Worm (Caenorhabditis elegans) whole organism, L4 larva: ENCODE data around the gene M163.1.

Experiments used
- F10B5.3 ChIP-seq: sonication (generic microtip); optimal IDR thresholded peaks from 2 replicates; lab custom pipeline; 2016; ENCODE audit warnings: mild to moderate bottlenecking, missing genetic modification characterization, missing compliant biosample characterization
- F26F4.8 ChIP-seq: fragments of 200-800 bp; sonication (Bioruptor generic); conservative IDR thresholded peaks from 2 replicates; pipeline ENCODE4 v1.3.6; 2022; ENCODE audit warnings: missing genetic modification characterization, missing compliant biosample characterization
- F37D6.2 ChIP-seq: sonication (generic microtip); optimal IDR thresholded peaks from 2 replicates; lab custom pipeline; 2016; ENCODE audit warnings: mild to moderate bottlenecking, missing genetic modification characterization, missing compliant biosample characterization
- F44E2.7 ChIP-seq: fragments of 200-800 bp; sonication (Bioruptor generic); IDR thresholded peaks from 2 replicates; pipeline ENCODE4 v2.1.2; 2022; ENCODE audit warnings: missing genetic modification characterization, missing compliant biosample characterization
- F49E8.2 ChIP-seq: sonication (generic microtip); optimal IDR thresholded peaks from 2 replicates; lab custom pipeline; 2016; ENCODE audit warnings: missing compliant biosample characterization, mild to moderate bottlenecking, missing genetic modification characterization, borderline replicate concordance
- R02D3.7 ChIP-seq: fragments of 150-350 bp; sonication (generic microtip); optimal IDR thresholded peaks from 3 replicates; lab custom pipeline; 2014; ENCODE audit warnings: missing biosample characterization, missing genetic modification characterization
- T20F7.1 ChIP-seq: fragments of 200-800 bp; sonication (Bioruptor generic); optimal IDR thresholded peaks from 2 replicates; lab custom pipeline; 2018; ENCODE audit warnings: mild to moderate bottlenecking, missing genetic modification characterization, missing compliant biosample characterization
- T26A8.4 ChIP-seq: fragments of 200-800 bp; sonication (Bioruptor generic); IDR thresholded peaks from 2 replicates; pipeline ENCODE4 v1.3.6; 2022; ENCODE audit warnings: missing genetic modification characterization, missing compliant biosample characterization
- Y5F2A.4 ChIP-seq: fragments of 200-800 bp; sonication (Bioruptor generic); optimal IDR thresholded peaks from 2 replicates; lab custom pipeline; 2018; ENCODE audit warnings: mild to moderate bottlenecking, missing genetic modification characterization, missing compliant biosample characterization
- ZK337.2 ChIP-seq: fragments of 200-800 bp; sonication (Bioruptor generic); IDR thresholded peaks from 2 replicates; pipeline ENCODE4 v1.3.6; 2022; ENCODE audit warnings: missing genetic modification reagents, missing genetic modification characterization, missing compliant biosample characterization
- ZK546.5 ChIP-seq, 2 experiments: sonication (generic microtip); optimal IDR thresholded peaks; 2 replicates each; lab custom pipeline; 2017; ENCODE audit warnings: missing biosample characterization in 2 of 2, missing genetic modification characterization in 2 of 2
- aly-2 ChIP-seq: sonication (generic microtip); optimal IDR thresholded peaks from 2 replicates; lab custom pipeline; 2018; ENCODE audit warnings: missing biosample characterization, missing genetic modification characterization
- ceh-20 ChIP-seq: fragments of 200-800 bp; sonication (Bioruptor generic); IDR thresholded peaks from 2 replicates; pipeline ENCODE4 v1.3.6; 2022; ENCODE audit warnings: missing genetic modification reagents, missing genetic modification characterization, missing compliant biosample characterization
- ceh-32 ChIP-seq: sonication (generic microtip); optimal IDR thresholded peaks from 2 replicates; lab custom pipeline; 2016; ENCODE audit warnings: mild to moderate bottlenecking, missing genetic modification characterization, missing compliant biosample characterization; ENCODE audit not compliant: poor library complexity
- ceh-44 ChIP-seq: fragments of 200-800 bp; sonication (Bioruptor generic); IDR thresholded peaks from 2 replicates; pipeline ENCODE4 v1.3.6; 2022; ENCODE audit warnings: missing genetic modification reagents, missing genetic modification characterization, missing compliant biosample characterization
- ceh-62 ChIP-seq: sonication (generic microtip); optimal IDR thresholded peaks from 2 replicates; lab custom pipeline; 2017; ENCODE audit warnings: missing biosample characterization, missing genetic modification characterization
- ctbp-1 ChIP-seq: fragments of 200-800 bp; sonication (Bioruptor generic); IDR thresholded peaks from 2 replicates; pipeline ENCODE4 v1.3.6; 2022; ENCODE audit warnings: missing genetic modification reagents, missing genetic modification characterization, missing compliant biosample characterization
- daf-16 ChIP-seq, 3 experiments: sonication (generic microtip); optimal IDR thresholded peaks; 2 replicates each; lab custom pipeline; 2016 to 2017; ENCODE audit warnings: missing genetic modification characterization in 3 of 3, missing genetic modification reagents in 3 of 3, mild to moderate bottlenecking in 2 of 3, missing compliant biosample characterization in 2 of 3, missing biosample characterization in 1 of 3, moderate library complexity in 1 of 3
- daf-19 ChIP-seq: fragments of 200-800 bp; sonication (Bioruptor generic); conservative IDR thresholded peaks from 2 replicates; pipeline ENCODE4 v1.3.6; 2022; ENCODE audit warnings: missing genetic modification characterization, missing compliant biosample characterization
- dmd-6 ChIP-seq: fragments of 200-800 bp; sonication (Bioruptor generic); IDR thresholded peaks from 2 replicates; pipeline ENCODE4 v1.3.6; 2022; ENCODE audit warnings: missing genetic modification reagents, missing genetic modification characterization, missing compliant biosample characterization
- dmd-9 ChIP-seq: fragments of 200-800 bp; sonication (Bioruptor generic); IDR thresholded peaks from 2 replicates; pipeline ENCODE4 v1.3.6; 2022; ENCODE audit warnings: missing genetic modification reagents, missing genetic modification characterization, missing compliant biosample characterization
- dpl-1 ChIP-seq: fragments of 150-350 bp; optimal IDR thresholded peaks from 2 replicates; lab custom pipeline; 2014; ENCODE audit warnings: missing biosample characterization, missing genetic modification reagents, missing genetic modification characterization
- fkh-10 ChIP-seq: fragments of 150-350 bp; optimal IDR thresholded peaks from 2 replicates; lab custom pipeline; 2014; ENCODE audit warnings: missing biosample characterization, missing genetic modification reagents, missing genetic modification characterization
- fos-1 ChIP-seq: fragments of 150-350 bp; optimal IDR thresholded peaks from 2 replicates; lab custom pipeline; 2014; ENCODE audit warnings: missing biosample characterization, missing genetic modification characterization
- hif-1 ChIP-seq, 2 experiments: sonication (generic microtip); optimal IDR thresholded peaks; 2 replicates each; lab custom pipeline; 2016 to 2017; ENCODE audit warnings: missing compliant biosample characterization in 2 of 2, missing genetic modification characterization in 2 of 2, missing genetic modification reagents in 2 of 2, missing genotype in 2 of 2, mild to moderate bottlenecking in 1 of 2
- hlh-30 ChIP-seq: sonication (generic microtip); optimal IDR thresholded peaks from 2 replicates; lab custom pipeline; 2017; ENCODE audit warnings: antibody characterized with exemption, mild to moderate bottlenecking, missing genetic modification characterization, missing compliant biosample characterization; ENCODE audit not compliant: insufficient read depth
- hmg-1.1 ChIP-seq: fragments of 200-800 bp; sonication (Bioruptor generic); IDR thresholded peaks from 2 replicates; pipeline ENCODE4 v1.3.6; 2022; ENCODE audit warnings: missing genetic modification reagents, missing genetic modification characterization, missing compliant biosample characterization
- lin-1 ChIP-seq: fragments of 200-800 bp; sonication (Bioruptor generic); IDR thresholded peaks from 2 replicates; pipeline ENCODE4 v1.3.6; 2022; ENCODE audit warnings: missing genetic modification reagents, missing genetic modification characterization, missing compliant biosample characterization
- lin-38 ChIP-seq: fragments of 200-800 bp; sonication (Bioruptor generic); IDR thresholded peaks from 2 replicates; pipeline ENCODE4 v1.3.6; 2022; ENCODE audit warnings: missing genetic modification reagents, missing genetic modification characterization, missing compliant biosample characterization
- lsy-2 ChIP-seq, 2 experiments: fragments of 150-350 bp in 1 of 2; sonication (generic microtip) in 1 of 2; optimal IDR thresholded peaks; 2 replicates each; lab custom pipeline; 2014 to 2017; ENCODE audit warnings: missing biosample characterization in 2 of 2, missing genetic modification characterization in 2 of 2
- nhr-11 ChIP-seq: fragments of 150-350 bp; optimal IDR thresholded peaks from 2 replicates; lab custom pipeline; 2014; ENCODE audit warnings: missing biosample characterization, missing genetic modification characterization
- nhr-111 ChIP-seq: fragments of 200-800 bp; sonication (Bioruptor generic); optimal IDR thresholded peaks from 2 replicates; lab custom pipeline; 2018; ENCODE audit warnings: mild to moderate bottlenecking, missing genetic modification characterization, missing compliant biosample characterization
- nhr-28 ChIP-seq: fragments of 150-350 bp; optimal IDR thresholded peaks from 2 replicates; lab custom pipeline; 2014; ENCODE audit warnings: missing biosample characterization, missing genetic modification characterization
- nhr-41 ChIP-seq: fragments of 200-800 bp; sonication (Bioruptor generic); IDR thresholded peaks from 2 replicates; pipeline ENCODE4 v1.3.6; 2022; ENCODE audit warnings: missing genetic modification reagents, missing genetic modification characterization, missing compliant biosample characterization
- nhr-42 ChIP-seq: fragments of 200-800 bp; sonication (Bioruptor generic); IDR thresholded peaks from 2 replicates; pipeline ENCODE4 v1.3.6; 2022; ENCODE audit warnings: missing genetic modification characterization, missing compliant biosample characterization
- pha-4 ChIP-seq, 2 experiments: fragments of 150-350 bp in 1 of 2; fragments of 200-800 bp in 1 of 2; sonication (Bioruptor generic) in 1 of 2; IDR thresholded peaks in 1 of 2; optimal IDR thresholded peaks in 1 of 2; 2 replicates each; pipeline versions ENCODE4 v1.3.6 to Lab custom; 2014 to 2022; ENCODE audit warnings: missing genetic modification characterization in 2 of 2, missing genetic modification reagents in 2 of 2, missing biosample characterization in 1 of 2, missing compliant biosample characterization in 1 of 2
- pqm-1 ChIP-seq: sonication (generic microtip); optimal IDR thresholded peaks from 2 replicates; lab custom pipeline; 2017; ENCODE audit warnings: missing biosample characterization, missing genetic modification characterization
- skn-1 ChIP-seq: fragments of 150-350 bp; optimal IDR thresholded peaks from 2 replicates; lab custom pipeline; 2014; ENCODE audit warnings: missing biosample characterization, missing genetic modification characterization
- tra-1 ChIP-seq: fragments of 200-800 bp; sonication (Bioruptor generic); IDR thresholded peaks from 2 replicates; pipeline ENCODE4 v1.3.6; 2022; ENCODE audit warnings: missing genetic modification reagents, missing genetic modification characterization, missing compliant biosample characterization
- unc-130 ChIP-seq: sonication (generic microtip); optimal IDR thresholded peaks from 2 replicates; lab custom pipeline; 2016; ENCODE audit warnings: missing genetic modification reagents, missing genetic modification characterization, missing compliant biosample characterization
- zfp-2 ChIP-seq: sonication (generic microtip); optimal IDR thresholded peaks from 2 replicates; lab custom pipeline; 2016; ENCODE audit warnings: mild to moderate bottlenecking, missing genetic modification characterization, missing compliant biosample characterization
- ztf-11 ChIP-seq: fragments of 150-350 bp; optimal IDR thresholded peaks from 2 replicates; lab custom pipeline; 2014; ENCODE audit warnings: missing biosample characterization, missing genetic modification characterization

M163.1 gene

ce11 chrX:14476625-14477257 is 26.9 kb downstream of the M163.1 start (continued):
- TF ChIP-seq ZK337.2 (GFP tag; lab: Robert Waterston, UW) (peak; percentile 49; the same call in 1 of the 2 replicates), dmd-9 (peak; percentile 56; the same call in 1 of the 2 replicates), hif-1 (tag; optimal IDR thresholded peaks at IDR 0.05; lab: Kevin White, UChicago) (no peak), lin-1 (GFP tag; lab: Robert Waterston, UW) (no peak), Y5F2A.4 (GFP tag; lab: Kevin White, UChicago) (peak; percentile 38), fos-1 (tag; lab: Kevin White, UChicago) (no peak), nhr-42 (GFP tag; lab: Robert Waterston, UW) (0 out of 2 replicates have a peak, but pooled peaks have one; percentile 57), T20F7.1 (peak; percentile 23), unc-130 (no peak), nhr-41 (no peak), daf-19 (0 out of 2 replicates have a peak, but pooled peaks have one; percentile 12), hmg-1.1 (GFP tag; lab: Robert Waterston, UW) (no peak), ceh-44 (GFP tag; lab: Robert Waterston, UW) (no peak), F49E8.2 (tag; lab: Kevin White, UChicago) (no peak), hlh-30 (peak; percentile 61), F44E2.7 (GFP tag; lab: Robert Waterston, UW) (0 out of 2 replicates have a peak, but pooled peaks have one; percentile 12), ZK546.5 (tag; optimal IDR thresholded peaks at IDR 0.05; lab: Kevin White, UChicago) (no peak), nhr-111 (GFP tag; lab: Kevin White, UChicago) (peak; percentile 63), tra-1 (GFP tag; lab: Robert Waterston, UW) (peak; percentile 64), T26A8.4 (0 out of 2 replicates have a peak, but pooled peaks have one; percentile 67), F26F4.8 (GFP tag; lab: Robert Waterston, UW) (peak; percentile 58; the same call in 1 of the 2 replicates), lsy-2 (tag; optimal IDR thresholded peaks at IDR 0.05; lab: Kevin White, UChicago) (no peak), pha-4 (GFP tag; IDR thresholded peaks at IDR 0.05; lab: Robert Waterston, UW) (peak; percentile 76; the same call in 1 of the 2 replicates), pha-4 (tag; optimal IDR thresholded peaks at IDR 0.05; lab: Kevin White, UChicago) (no peak), ceh-62 (tag; lab: Kevin White, UChicago) (no peak), lin-38 (GFP tag; lab: Robert Waterston, UW) (no peak; the same call in 1 of the 2 replicates), aly-2 (tag; lab: Kevin White, UChicago) (no peak), daf-16 (GFP tag; optimal IDR thresholded peaks at IDR 0.05; lab: Kevin White, UChicago) (peak in 1 of 2 experiments; percentile 47), daf-16 (tag; optimal IDR thresholded peaks at IDR 0.05; lab: Kevin White, UChicago) (peak; percentile 78), R02D3.7 (tag; lab: Kevin White, UChicago) (no peak)

- TF ChIP-seq nhr-28 (tag; lab: Kevin White, UChicago) (no peak), skn-1 (tag; lab: Kevin White, UChicago) (no peak)
Measured at ce11 chrX:14473740-14474139, 29.9 kb downstream of the M163.1 start, which contains the start of gene M163.5. Gene M163.5 (plus strand): TSS chrX:14474040.

- TF ChIP-seq F37D6.2 (no peak), nhr-42 (GFP tag; lab: Robert Waterston, UW) (no peak), ceh-32 (tag; lab: Kevin White, UChicago) (no peak), skn-1 (tag; lab: Kevin White, UChicago) (no peak), tra-1 (GFP tag; lab: Robert Waterston, UW) (no peak), dmd-6 (GFP tag; lab: Robert Waterston, UW) (no peak), F10B5.3 (tag; lab: Kevin White, UChicago) (no peak), ctbp-1 (no peak), ceh-20 (GFP tag; lab: Robert Waterston, UW) (no peak), zfp-2 (no peak), lin-1 (GFP tag; lab: Robert Waterston, UW) (no peak), fkh-10 (GFP tag; lab: Kevin White, UChicago) (no peak), ztf-11 (no peak), pqm-1 (no peak), nhr-11 (tag; lab: Kevin White, UChicago) (no peak), dpl-1 (GFP tag; lab: Kevin White, UChicago) (no peak)
Measured at ce11 chrX:14470687-14471086, 32.9 kb downstream of the M163.1 start, which contains the start of gene M163.10. Gene M163.10 (plus strand): TSS chrX:14470987.
